Fruit fly (Drosophila melanogaster) whole organism, embryonic: Measurements from ENCODE around the gene Hexo1.

ENCODE experiments used
- BEAF-32 ChIP-seq: fragments of 200-800 bp; sonication (Bioruptor generic); optimal IDR thresholded peaks from 3 replicates; lab custom pipeline; 2017; ENCODE audit warnings: missing biosample characterization, missing genetic modification characterization, mild to moderate bottlenecking, moderate library complexity, missing genetic modification reagents
- CG10267 ChIP-seq: fragments of 200-800 bp; sonication (Bioruptor generic); optimal IDR thresholded peaks from 2 replicates; lab custom pipeline; 2018; ENCODE audit warnings: missing biosample characterization, mild to moderate bottlenecking, missing genetic modification characterization, moderate library complexity
- CG10959 ChIP-seq: fragments of 200-800 bp; sonication (Bioruptor generic); IDR thresholded peaks from 2 replicates; pipeline ENCODE4 v1.3.6; 2022; ENCODE audit warnings: missing biosample characterization, missing genetic modification characterization
- CG11085 ChIP-seq: fragments of 200-800 bp; sonication (Bioruptor generic); IDR thresholded peaks from 2 replicates; pipeline ENCODE4 v1.3.6; 2022; ENCODE audit warnings: missing biosample characterization, missing genetic modification characterization
- CG11723 ChIP-seq: fragments of 200-800 bp; sonication (Bioruptor generic); optimal IDR thresholded peaks from 2 replicates; lab custom pipeline; 2017; ENCODE audit warnings: missing biosample characterization, mild to moderate bottlenecking, missing genetic modification characterization
- CG12155 ChIP-seq: fragments of 200-800 bp; sonication (Bioruptor generic); optimal IDR thresholded peaks from 3 replicates; lab custom pipeline; 2016; ENCODE audit warnings: missing biosample characterization, missing genetic modification characterization
- CG13123 ChIP-seq: fragments of 200-800 bp; sonication (Bioruptor generic); optimal IDR thresholded peaks from 2 replicates; lab custom pipeline; 2016; ENCODE audit warnings: missing biosample characterization, missing genetic modification characterization
- CG13424 ChIP-seq: fragments of 200-800 bp; sonication (Bioruptor generic); optimal IDR thresholded peaks from 2 replicates; lab custom pipeline; 2019; ENCODE audit warnings: missing biosample characterization, mild to moderate bottlenecking, missing genetic modification characterization, moderate library complexity
- CG15601 ChIP-seq: fragments of 200-800 bp; sonication (Bioruptor generic); optimal IDR thresholded peaks from 3 replicates; lab custom pipeline; 2019; ENCODE audit warnings: missing biosample characterization, mild to moderate bottlenecking, missing genetic modification characterization, moderate library complexity
- CG17186 ChIP-seq: fragments of 200-800 bp; sonication (Bioruptor generic); optimal IDR thresholded peaks from 3 replicates; lab custom pipeline; 2017; ENCODE audit warnings: missing biosample characterization, missing genetic modification reagents, missing genetic modification characterization
- CG17912 ChIP-seq: fragments of 200-800 bp; sonication (Bioruptor generic); optimal IDR thresholded peaks from 2 replicates; lab custom pipeline; 2018; ENCODE audit warnings: missing biosample characterization, mild to moderate bottlenecking, missing genetic modification characterization
- CG4424 ChIP-seq: fragments of 200-800 bp; sonication (Bioruptor generic); optimal IDR thresholded peaks from 3 replicates; lab custom pipeline; 2016; ENCODE audit warnings: missing biosample characterization, missing genetic modification characterization
- CG4617 ChIP-seq: fragments of 200-800 bp; sonication (Bioruptor generic); optimal IDR thresholded peaks from 3 replicates; lab custom pipeline; 2016; ENCODE audit warnings: missing biosample characterization, missing genetic modification characterization, borderline replicate concordance
- CG8089 ChIP-seq: fragments of 200-800 bp; sonication (Bioruptor generic); optimal IDR thresholded peaks from 3 replicates; lab custom pipeline; 2016; ENCODE audit warnings: missing biosample characterization, missing genetic modification characterization
- CG9609 ChIP-seq: fragments of 200-800 bp; sonication (Bioruptor generic); optimal IDR thresholded peaks from 3 replicates; lab custom pipeline; 2016; ENCODE audit warnings: missing biosample characterization, missing genetic modification characterization
- CG9727 ChIP-seq: fragments of 200-800 bp; sonication (Bioruptor generic); optimal IDR thresholded peaks from 3 replicates; lab custom pipeline; 2017; ENCODE audit warnings: missing biosample characterization, mild to moderate bottlenecking, missing genetic modification characterization
- CG9797 ChIP-seq: fragments of 200-800 bp; sonication (Bioruptor generic); optimal IDR thresholded peaks from 3 replicates; lab custom pipeline; 2018; ENCODE audit warnings: missing biosample characterization, mild to moderate bottlenecking, missing genetic modification characterization
- CTCF ChIP-seq: fragments of 200-800 bp; sonication (Bioruptor generic); optimal IDR thresholded peaks from 2 replicates; lab custom pipeline; 2017; ENCODE audit warnings: missing biosample characterization, mild to moderate bottlenecking, missing genetic modification characterization, moderate library complexity
- Fer1 ChIP-seq: fragments of 200-800 bp; sonication (Bioruptor generic); optimal IDR thresholded peaks from 2 replicates; lab custom pipeline; 2017; ENCODE audit warnings: missing biosample characterization, mild to moderate bottlenecking, missing genetic modification characterization
- Hey ChIP-seq: fragments of 200-800 bp; sonication (Bioruptor generic); optimal IDR thresholded peaks from 3 replicates; lab custom pipeline; 2018; ENCODE audit warnings: missing biosample characterization, mild to moderate bottlenecking, missing genetic modification characterization
- Lhr ChIP-seq: fragments of 200-800 bp; sonication (Bioruptor generic); optimal IDR thresholded peaks from 3 replicates; lab custom pipeline; 2017; ENCODE audit warnings: mild to moderate bottlenecking, missing biosample characterization, missing genetic modification reagents, missing genetic modification characterization
- Mad ChIP-seq: fragments of 200-800 bp; sonication (Bioruptor generic); optimal IDR thresholded peaks from 2 replicates; lab custom pipeline; 2016; ENCODE audit warnings: missing biosample characterization, missing genetic modification characterization
- Meics ChIP-seq: fragments of 200-800 bp; sonication (Bioruptor generic); optimal IDR thresholded peaks from 2 replicates; lab custom pipeline; 2017; ENCODE audit warnings: missing biosample characterization, mild to moderate bottlenecking, missing genetic modification characterization
- Myb ChIP-seq: fragments of 200-800 bp; sonication (Bioruptor generic); optimal IDR thresholded peaks from 2 replicates; lab custom pipeline; 2016; ENCODE audit warnings: missing biosample characterization, missing genetic modification characterization
- NFAT ChIP-seq: fragments of 200-800 bp; sonication (Bioruptor generic); IDR thresholded peaks from 2 replicates; pipeline ENCODE4 v1.3.6; 2022; ENCODE audit warnings: missing biosample characterization, missing genetic modification characterization
- Opbp ChIP-seq: fragments of 200-800 bp; sonication (Bioruptor generic); IDR thresholded peaks from 3 replicates; pipeline ENCODE4 v1.3.6; 2022; ENCODE audit warnings: missing biosample characterization, missing genetic modification characterization; ENCODE audit not compliant: partially characterized antibody
- Pdp1 ChIP-seq, 2 experiments: fragments of 200-800 bp; sonication (Bioruptor generic); optimal IDR thresholded peaks; 3 replicates each; lab custom pipeline; 2016; ENCODE audit warnings: missing biosample characterization in 2 of 2, missing genetic modification characterization in 2 of 2, mild to moderate bottlenecking in 1 of 2, moderate library complexity in 1 of 2
- Rfx ChIP-seq: fragments of 200-800 bp; sonication (Bioruptor generic); IDR thresholded peaks from 2 replicates; pipeline ENCODE4 v1.3.6; 2022; ENCODE audit warnings: missing biosample characterization, missing genetic modification characterization
- Sry-δ ChIP-seq: fragments of 200-800 bp; sonication (Bioruptor generic); optimal IDR thresholded peaks from 2 replicates; lab custom pipeline; 2016; ENCODE audit warnings: missing biosample characterization, missing genetic modification characterization
- YL-1 ChIP-seq: fragments of 200-800 bp; sonication (Bioruptor generic); optimal IDR thresholded peaks from 3 replicates; lab custom pipeline; 2017; ENCODE audit warnings: missing biosample characterization, mild to moderate bottlenecking, missing genetic modification characterization
- bcd ChIP-seq: fragments of 200-800 bp; sonication (Bioruptor generic); optimal IDR thresholded peaks from 2 replicates; lab custom pipeline; 2017; ENCODE audit warnings: missing biosample characterization, mild to moderate bottlenecking, missing genetic modification characterization
- ci ChIP-seq: fragments of 200-800 bp; sonication (Bioruptor generic); IDR thresholded peaks from 3 replicates; pipeline ENCODE4 v1.3.6; 2022; ENCODE audit warnings: missing biosample characterization, missing genetic modification characterization
- dpn ChIP-seq, 2 experiments: fragments of 200-800 bp; sonication (Bioruptor generic); optimal IDR thresholded peaks; 3 replicates each; lab custom pipeline; 2016; ENCODE audit warnings: missing biosample characterization in 2 of 2, missing genetic modification characterization in 2 of 2
- dysf ChIP-seq: fragments of 200-800 bp; sonication (Bioruptor generic); IDR thresholded peaks from 3 replicates; pipeline ENCODE4 v1.3.6; 2022; ENCODE audit warnings: missing biosample characterization, missing genetic modification characterization
- fd64A ChIP-seq: fragments of 200-800 bp; sonication (Bioruptor generic); optimal IDR thresholded peaks from 3 replicates; lab custom pipeline; 2018; ENCODE audit warnings: missing biosample characterization, mild to moderate bottlenecking, missing genetic modification characterization
- gcm ChIP-seq: fragments of 200-800 bp; sonication (Bioruptor generic); optimal IDR thresholded peaks from 2 replicates; lab custom pipeline; 2019; ENCODE audit warnings: missing biosample characterization, mild to moderate bottlenecking, missing genetic modification characterization, moderate library complexity
- grau ChIP-seq: fragments of 200-800 bp; optimal IDR thresholded peaks from 3 replicates; lab custom pipeline; 2019; ENCODE audit warnings: missing biosample characterization, mild to moderate bottlenecking, missing genetic modification characterization, moderate library complexity
- gro ChIP-seq: fragments of 200-800 bp; sonication (Bioruptor generic); optimal IDR thresholded peaks from 2 replicates; lab custom pipeline; 2016; ENCODE audit warnings: missing biosample characterization, missing genetic modification characterization
- hbn ChIP-seq: fragments of 200-800 bp; sonication (Bioruptor generic); IDR thresholded peaks from 2 replicates; pipeline ENCODE4 v1.3.6; 2022; ENCODE audit warnings: missing biosample characterization, missing genetic modification characterization; ENCODE audit not compliant: partially characterized antibody
- jumu ChIP-seq: fragments of 200-800 bp; sonication (Bioruptor generic); optimal IDR thresholded peaks from 3 replicates; lab custom pipeline; 2016; ENCODE audit warnings: missing biosample characterization, missing genetic modification characterization
- kay ChIP-seq: fragments of 200-800 bp; sonication (Bioruptor generic); optimal IDR thresholded peaks from 2 replicates; lab custom pipeline; 2016; ENCODE audit warnings: missing biosample characterization, missing genetic modification characterization
- mirr ChIP-seq: fragments of 200-800 bp; sonication (Bioruptor generic); optimal IDR thresholded peaks from 3 replicates; lab custom pipeline; 2018; ENCODE audit warnings: missing biosample characterization, mild to moderate bottlenecking, missing genetic modification characterization
- nerfin-2 ChIP-seq: fragments of 200-800 bp; sonication (Bioruptor generic); IDR thresholded peaks from 2 replicates; pipeline ENCODE4 v1.3.6; 2022; ENCODE audit warnings: missing biosample characterization, missing genetic modification characterization; ENCODE audit not compliant: partially characterized antibody
- sens ChIP-seq: fragments of 200-800 bp; sonication (Bioruptor generic); peaks from one replicate; lab custom pipeline; 2016; ENCODE audit warnings: missing biosample characterization, missing genetic modification characterization
- seq ChIP-seq: fragments of 200-800 bp; sonication (Bioruptor generic); IDR thresholded peaks from 2 replicates; pipeline ENCODE4 v1.3.6; 2022; ENCODE audit warnings: missing biosample characterization, missing genetic modification characterization
- slbo ChIP-seq: fragments of 200-800 bp; sonication (Bioruptor generic); IDR thresholded peaks from 2 replicates; pipeline ENCODE4 v1.3.6; 2022; ENCODE audit warnings: missing biosample characterization, missing genetic modification characterization
- sna ChIP-seq: fragments of 200-800 bp; sonication (Bioruptor generic); IDR thresholded peaks from 2 replicates; pipeline ENCODE4 v1.3.6; 2022; ENCODE audit warnings: missing biosample characterization, missing genetic modification characterization; ENCODE audit not compliant: partially characterized antibody
- stwl ChIP-seq: fragments of 200-800 bp; sonication (Bioruptor generic); optimal IDR thresholded peaks from 3 replicates; lab custom pipeline; 2018; ENCODE audit warnings: missing biosample characterization, mild to moderate bottlenecking, missing genetic modification characterization, moderate library complexity
- zen ChIP-seq: fragments of 200-800 bp; sonication (Bioruptor generic); optimal IDR thresholded peaks from 3 replicates; lab custom pipeline; 2018; ENCODE audit warnings: missing biosample characterization, mild to moderate bottlenecking, missing genetic modification characterization, moderate library complexity
- zfh1 ChIP-seq: fragments of 200-800 bp; sonication (Bioruptor generic); IDR thresholded peaks from 3 replicates; pipeline ENCODE4 v1.3.6; 2022; ENCODE audit warnings: missing biosample characterization, missing genetic modification characterization
- zfh2 ChIP-seq: fragments of 200-800 bp; sonication (Bioruptor generic); optimal IDR thresholded peaks from 2 replicates; lab custom pipeline; 2016; ENCODE audit warnings: missing biosample characterization, missing genetic modification characterization

Hexo1 gene

DNA sequence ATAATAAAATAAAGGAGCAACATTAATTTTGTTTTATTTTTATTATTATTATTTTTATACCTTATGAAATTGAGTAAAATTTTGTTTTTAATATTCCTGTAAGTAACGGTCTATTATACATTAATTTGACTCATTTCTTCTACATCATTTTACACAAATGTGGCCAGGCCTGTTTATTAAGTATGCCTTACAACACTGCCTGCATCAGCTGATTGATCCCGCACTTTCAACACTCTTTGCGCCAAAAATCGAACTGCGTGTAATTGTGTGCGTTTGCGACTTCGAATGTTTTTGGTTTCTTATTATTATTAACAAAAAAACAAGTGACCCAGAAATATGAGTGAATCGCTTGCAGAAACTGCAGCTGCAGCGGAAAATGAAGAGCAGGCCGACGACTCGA, 24.9 kb downstream of the Hexo1 start, which contains the start of gene Claspin (continued):
- no peak for TF ChIP-seq zfh1 (GFP tag; lab: Robert Waterston, UW)
- peak; percentile 44 for TF ChIP-seq CTCF (GFP tag; lab: Kevin White, UChicago)
- no peak for TF ChIP-seq nerfin-2 (GFP tag; lab: Robert Waterston, UW)
- peak; percentile 75 for TF ChIP-seq Rfx (GFP tag; lab: Robert Waterston, UW)
- peak; percentile 72 for TF ChIP-seq slbo (GFP tag; lab: Robert Waterston, UW)
- TF ChIP-seq Lhr (GFP tag; lab: Kevin White, UChicago): peak; percentile 66
- TF ChIP-seq CG12155 (GFP tag; lab: Kevin White, UChicago): peak; percentile 61
- peak; percentile 40 for TF ChIP-seq gro (GFP tag; lab: Kevin White, UChicago)
- TF ChIP-seq Mad: peak; percentile 54
- peak; percentile 66 for TF ChIP-seq CG9797 (GFP tag; lab: Kevin White, UChicago)
- peak in 1 of 2 experiments; percentile 37 for TF ChIP-seq Pdp1 (GFP tag; optimal IDR thresholded peaks at IDR 0.05; lab: Kevin White, UChicago)
- TF ChIP-seq grau (tag; lab: Kevin White, UChicago): peak; percentile 32
- no peak for TF ChIP-seq hbn (GFP tag; lab: Robert Waterston, UW)
- peak; percentile 30; the same call in 1 of the 3 replicates for TF ChIP-seq dysf (GFP tag; lab: Robert Waterston, UW)
- peak; percentile 31; the same call in 1 of the 2 replicates for TF ChIP-seq NFAT (GFP tag; lab: Robert Waterston, UW)
- peak; percentile 11 for TF ChIP-seq YL-1 (GFP tag; lab: Kevin White, UChicago)
- TF ChIP-seq stwl (tag; lab: Kevin White, UChicago): peak; percentile 72
- no peak for TF ChIP-seq jumu (GFP tag; lab: Kevin White, UChicago)
- no peak for TF ChIP-seq sna (GFP tag; lab: Robert Waterston, UW)
- TF ChIP-seq CG4617 (GFP tag; lab: Kevin White, UChicago): peak; percentile 37
- no peak for TF ChIP-seq CG11085
- TF ChIP-seq CG13123 (GFP tag; lab: Kevin White, UChicago): peak; percentile 18
- peak; percentile 49; the same call in 1 of the 3 replicates for TF ChIP-seq Opbp
- peak; percentile 88 for TF ChIP-seq sens (GFP tag; lab: Kevin White, UChicago)
- TF ChIP-seq Myb (GFP tag; lab: Kevin White, UChicago): peak; percentile 57
- peak; percentile 30 for TF ChIP-seq BEAF-32 (GFP tag; lab: Kevin White, UChicago)
- no peak for TF ChIP-seq CG11723
- TF ChIP-seq gcm (GFP tag; lab: Kevin White, UChicago): peak; percentile 94
- TF ChIP-seq CG9727 (GFP tag; lab: Kevin White, UChicago): no peak
- TF ChIP-seq ci (GFP tag; lab: Robert Waterston, UW): peak; percentile 14; the same call in 1 of the 3 replicates
- peak; percentile 33 for TF ChIP-seq CG8089 (GFP tag; lab: Kevin White, UChicago)
- peak; percentile 26 for TF ChIP-seq bcd (GFP tag; lab: Kevin White, UChicago)
- TF ChIP-seq fd64A: no peak
- peak; percentile 7 for TF ChIP-seq Sry-δ (GFP tag; lab: Kevin White, UChicago)
- peak; percentile 23 for TF ChIP-seq CG9609 (GFP tag; lab: Kevin White, UChicago)
- peak; percentile 53 for TF ChIP-seq CG15601 (tag; lab: Kevin White, UChicago)
- no peak for TF ChIP-seq CG17186 (GFP tag; lab: Kevin White, UChicago)
- peak; percentile 54 for TF ChIP-seq CG17912 (GFP tag; lab: Kevin White, UChicago)
- peak; percentile 32 for TF ChIP-seq kay
- no peak for TF ChIP-seq CG10959 (GFP tag; lab: Robert Waterston, UW)
- no peak for TF ChIP-seq Hey (tag; lab: Kevin White, UChicago)
- peak; percentile 95 for TF ChIP-seq CG10267 (tag; lab: Kevin White, UChicago)
- TF ChIP-seq zfh2: peak; percentile 69
- TF ChIP-seq mirr (GFP tag; lab: Kevin White, UChicago): no peak
- TF ChIP-seq Meics: no peak
- TF ChIP-seq Fer1 (GFP tag; lab: Kevin White, UChicago): peak; percentile 33
- peak; percentile 60 to 65 for TF ChIP-seq dpn (GFP tag; optimal IDR thresholded peaks at IDR 0.05; lab: Kevin White, UChicago)
- peak; percentile 25 for TF ChIP-seq CG13424 (tag; lab: Kevin White, UChicago)
- TF ChIP-seq zen (tag; lab: Kevin White, UChicago): no peak
- TF ChIP-seq seq (GFP tag; lab: Robert Waterston, UW): no peak
- no peak for TF ChIP-seq CG4424 (GFP tag; lab: Kevin White, UChicago)
